Worm (Caenorhabditis elegans): Measurements from ENCODE around the gene T13C2.2.

T13C2.2 gene

DNA sequence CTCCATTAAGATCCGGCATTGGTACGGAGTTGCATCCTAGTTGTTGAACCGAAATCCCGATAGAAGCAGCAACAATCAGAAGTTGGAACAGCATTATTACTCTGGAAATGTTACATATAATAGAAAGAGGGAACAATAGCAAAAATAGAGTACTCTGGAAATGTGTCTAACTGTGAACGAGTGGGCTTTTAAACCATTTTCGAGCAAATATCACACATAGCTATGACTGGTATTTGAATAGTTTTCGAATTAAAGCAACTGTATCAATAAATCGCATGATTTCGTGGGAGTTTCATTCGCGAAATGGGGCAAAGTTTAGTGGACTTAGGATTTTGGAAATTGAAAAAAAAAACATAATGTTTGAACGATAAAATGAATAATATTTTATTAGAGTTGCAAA, 42.6 kb upstream of the T13C2.2 start, which contains the start of gene F41G3.10:
Gene F41G3.10 (minus strand): TSS at position 101 of the 400 bp plus-strand sequence.
- TF ChIP-seq dve-1 (tag; optimal IDR thresholded peaks at IDR 0.05; ENCODE audit: insufficient read depth): no peak
- no peak for TF ChIP-seq spr-3 (GFP tag; optimal IDR thresholded peaks at IDR 0.05)
- no peak for TF ChIP-seq skn-1 (tag; optimal IDR thresholded peaks at IDR 0.05)
- no peak for TF ChIP-seq lsy-2 (tag; optimal IDR thresholded peaks at IDR 0.05)
- no peak for TF ChIP-seq gei-8 (GFP tag; optimal IDR thresholded peaks at IDR 0.05)
- no peak for TF ChIP-seq mes-2 (tag; optimal IDR thresholded peaks at IDR 0.05; ENCODE audit: poor library complexity, severe bottlenecking)
- no peak for TF ChIP-seq F49E8.2 (tag; optimal IDR thresholded peaks at IDR 0.05; ENCODE audit: borderline replicate concordance)
- no peak for TF ChIP-seq dmd-9 (GFP tag; IDR thresholded peaks at IDR 0.05)
- no peak for TF ChIP-seq spr-1 (tag; optimal IDR thresholded peaks at IDR 0.05)
- TF ChIP-seq aly-2 (tag; optimal IDR thresholded peaks at IDR 0.05): no peak
- TF ChIP-seq lin-38 (GFP tag; IDR thresholded peaks at IDR 0.05): no peak
- no peak for TF ChIP-seq fkh-10 (GFP tag; optimal IDR thresholded peaks at IDR 0.05)
- TF ChIP-seq nhr-41 (GFP tag; IDR thresholded peaks at IDR 0.05): no peak
- no peak for TF ChIP-seq hlh-30 (tag; optimal IDR thresholded peaks at IDR 0.05; ENCODE audit: insufficient read depth)
- no peak for TF ChIP-seq ZK337.2 (GFP tag; IDR thresholded peaks at IDR 0.05)
- TF ChIP-seq Y75B8A.6 (GFP tag; IDR thresholded peaks at IDR 0.05): no peak
- TF ChIP-seq egl-43 (GFP tag; IDR thresholded peaks at IDR 0.05): no peak
- no peak for TF ChIP-seq sdz-12 (GFP tag; optimal IDR thresholded peaks at IDR 0.05)
- TF ChIP-seq ctbp-1 (GFP tag; IDR thresholded peaks at IDR 0.05): no peak
- TF ChIP-seq madf-9 (GFP tag; conservative IDR thresholded peaks at IDR 0.05): no peak

DNA sequence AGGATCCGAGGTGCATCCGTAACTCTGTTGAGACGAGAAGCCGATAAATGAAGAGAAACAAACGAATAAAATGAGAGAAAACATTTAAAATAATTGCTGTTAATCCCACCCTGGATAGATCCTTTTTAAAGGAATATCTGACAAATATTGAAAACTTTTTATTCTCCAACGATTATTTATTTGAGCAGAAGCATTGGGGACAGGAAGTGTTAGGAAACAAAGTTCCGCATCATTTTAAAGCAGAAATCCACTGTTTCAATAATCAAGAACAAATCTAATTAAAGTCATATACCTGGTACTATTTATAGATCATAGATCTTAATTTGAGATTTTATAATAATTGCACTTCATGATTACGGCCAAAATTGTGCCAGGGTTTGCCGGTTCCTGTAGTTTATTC, 41.1 kb upstream of the T13C2.2 start, which contains the start of gene F41G3.20:
Gene F41G3.20 (minus strand): TSS at position 101 of the 400 bp plus-strand sequence.
- TF ChIP-seq aha-1 (tag) (no peak), ZK546.5 (tag; optimal IDR thresholded peaks at IDR 0.05) (no peak), egl-27 (tag; optimal IDR thresholded peaks at IDR 0.05) (no peak), madf-5 (GFP tag; IDR thresholded peaks at IDR 0.05) (no peak), F44E2.7 (GFP tag; IDR thresholded peaks at IDR 0.05) (no peak), unc-39 (tag; optimal IDR thresholded peaks at IDR 0.05) (no peak), zip-11 (GFP tag; IDR thresholded peaks at IDR 0.05) (no peak), mdl-1 (tag; optimal IDR thresholded peaks at IDR 0.05) (no peak), ces-1 (GFP tag; optimal IDR thresholded peaks at IDR 0.05) (no peak), tag-97 (GFP tag; IDR thresholded peaks at IDR 0.05) (no peak), pqm-1 (tag; optimal IDR thresholded peaks at IDR 0.05) (no peak)

DNA sequence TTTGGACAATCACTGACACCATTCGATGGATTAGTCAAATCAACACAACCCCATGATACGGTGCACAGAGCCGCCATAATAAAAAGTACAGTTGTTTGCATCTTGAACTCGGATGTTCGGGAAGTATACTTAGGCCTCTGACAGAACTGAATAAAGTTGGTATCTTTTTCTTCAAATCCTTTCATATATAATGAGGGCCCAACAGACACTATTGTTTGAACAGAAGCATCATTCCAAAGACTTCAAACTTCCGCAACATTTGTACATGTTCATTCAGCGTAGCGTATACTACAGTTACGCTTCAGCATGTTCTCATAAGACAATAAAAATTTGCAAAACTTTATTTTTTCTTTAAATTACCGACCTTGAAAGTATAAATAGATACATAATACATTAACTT, 40.0 kb upstream of the T13C2.2 start, which contains the start of gene F41G3.19:
Gene F41G3.19 (minus strand): TSS at position 101 of the 400 bp plus-strand sequence.
- TF ChIP-seq pha-4 (GFP tag; IDR thresholded peaks at IDR 0.05): no peak
- TF ChIP-seq pha-4 (tag; optimal IDR thresholded peaks at IDR 0.05): no peak
- no peak for TF ChIP-seq lin-38 (GFP tag; IDR thresholded peaks at IDR 0.05)
- no peak for TF ChIP-seq nhr-76 (tag; optimal IDR thresholded peaks at IDR 0.05)

DNA sequence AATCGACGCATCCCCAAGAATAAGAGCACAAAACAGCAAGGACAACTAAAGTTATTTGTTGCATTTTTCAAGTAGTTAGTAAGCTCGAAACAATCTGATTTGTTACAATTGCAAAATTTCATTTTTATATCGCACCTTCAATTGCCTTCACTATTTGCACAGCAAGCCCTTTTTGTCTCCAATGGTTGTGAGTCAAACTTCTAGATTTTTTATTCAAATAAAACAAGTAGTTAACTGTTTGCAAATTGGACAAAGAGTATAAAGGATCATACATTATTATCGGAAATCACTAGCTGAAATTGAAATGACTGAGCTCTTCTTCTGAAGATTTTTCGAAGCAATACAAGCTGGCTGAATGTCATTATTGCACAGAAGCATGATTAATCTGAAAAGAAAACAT, 39.1 kb upstream of the T13C2.2 start, which contains the start of gene F41G3.21:
Gene F41G3.21 (minus strand): TSS at position 101 of the 400 bp plus-strand sequence.
- TF ChIP-seq set-16 (GFP tag; IDR thresholded peaks at IDR 0.05): no peak
- TF ChIP-seq daf-8 (GFP tag; IDR thresholded peaks at IDR 0.05): no peak
- no peak for TF ChIP-seq nhr-28 (tag; optimal IDR thresholded peaks at IDR 0.05)
- TF ChIP-seq nhr-77 (tag; optimal IDR thresholded peaks at IDR 0.05): no peak
- no peak for TF ChIP-seq daf-19 (GFP tag; conservative IDR thresholded peaks at IDR 0.05)
- no peak for TF ChIP-seq dmd-9 (GFP tag; IDR thresholded peaks at IDR 0.05)
- no peak for TF ChIP-seq Y48G9A.11 (GFP tag; IDR thresholded peaks at IDR 0.05)
